Fruit fly (Drosophila melanogaster) S2 (cell line): ENCODE measurements around the gene Frl.
A peak's percentile ranks its signal among the peaks of the same experiment; 100 is the strongest.

Experiments used
- CG8478 ChIP-seq: fragments of >200 bp; optimal IDR thresholded peaks from 2 replicates; lab custom pipeline; 2018
- CTCF ChIP-seq, 2 experiments: fragments of >200 bp; optimal IDR thresholded peaks; 2 replicates each; lab custom pipeline; 2018

Gene Frl

dm6 chr3L:14076559-14076958 is 23.5 kb downstream of the Frl start:
- no peak for TF ChIP-seq CTCF (optimal IDR thresholded peaks at IDR 0.05; lab: Kevin White, UChicago)

- no peak for TF ChIP-seq CTCF (optimal IDR thresholded peaks at IDR 0.05; lab: Kevin White, UChicago)
- no peak for TF ChIP-seq CG8478
Observed at dm6 chr3L:14078227-14078626, 25.2 kb downstream of the Frl start.

dm6 chr3L:14079224-14079623 is 26.2 kb downstream of the Frl start:
- no peak for TF ChIP-seq CTCF (optimal IDR thresholded peaks at IDR 0.05; lab: Kevin White, UChicago)
- TF ChIP-seq CG8478: no peak

- TF ChIP-seq CG8478 (no peak), CTCF (optimal IDR thresholded peaks at IDR 0.05; lab: Kevin White, UChicago) (no peak)
Observed at dm6 chr3L:14083283-14083682, 30.3 kb downstream of the Frl start, which contains the start of gene CG8100. CG8100 (plus strand) TSS chr3L:14083615.

- no peak for TF ChIP-seq CG8478
- TF ChIP-seq CTCF (optimal IDR thresholded peaks at IDR 0.05; lab: Kevin White, UChicago): no peak
Observed at dm6 chr3L:14086225-14086624, 33.2 kb downstream of the Frl start.

dm6 chr3L:14089010-14089409 is 36.0 kb downstream of the Frl start:
- TF ChIP-seq CTCF (optimal IDR thresholded peaks at IDR 0.05; lab: Kevin White, UChicago) (no peak), CG8478 (no peak)

dm6 chr3L:14089516-14089915 is 36.5 kb downstream of the Frl start:
- TF ChIP-seq CTCF (optimal IDR thresholded peaks at IDR 0.05; lab: Kevin White, UChicago) (no peak), CG8478 (no peak)

dm6 chr3L:14097941-14098545 is 45.0 kb downstream of the Frl start, which contains the start of gene Fbp1:
Fbp1 (minus strand) TSS chr3L:14098053.
- no peak for TF ChIP-seq CG8478
- no peak for TF ChIP-seq CTCF (optimal IDR thresholded peaks at IDR 0.05; lab: Kevin White, UChicago)

- no peak for TF ChIP-seq CG8478
- no peak for TF ChIP-seq CTCF (optimal IDR thresholded peaks at IDR 0.05; lab: Kevin White, UChicago)
Observed at dm6 chr3L:14100058-14100457, 47.0 kb downstream of the Frl start.

dm6 chr3L:14101421-14102130 is 48.6 kb downstream of the Frl start:
- no peak for TF ChIP-seq CTCF (optimal IDR thresholded peaks at IDR 0.05; lab: Kevin White, UChicago)

- TF ChIP-seq CG8478 (no peak), CTCF (optimal IDR thresholded peaks at IDR 0.05; lab: Kevin White, UChicago) (no peak)
Observed at dm6 chr3L:14104988-14105387, 52.0 kb downstream of the Frl start.

dm6 chr3L:14108068-14108520 is 55.1 kb downstream of the Frl start, which contains the start of gene Sox21a:
Sox21a (minus strand) TSS chr3L:14108118.
- TF ChIP-seq CG8478 (no peak), CTCF (optimal IDR thresholded peaks at IDR 0.05; lab: Kevin White, UChicago) (peak in 1 of 2 experiments; percentile 24)

dm6 chr3L:14109831-14110230 is 56.8 kb downstream of the Frl start:
- no peak for TF ChIP-seq CG8478
- no peak for TF ChIP-seq CTCF (optimal IDR thresholded peaks at IDR 0.05; lab: Kevin White, UChicago)

dm6 chr3L:14111411-14111810 is 58.4 kb downstream of the Frl start:
- TF ChIP-seq CTCF (optimal IDR thresholded peaks at IDR 0.05; lab: Kevin White, UChicago): peak; percentile 99 to 100
- TF ChIP-seq CG8478: no peak

- TF ChIP-seq CTCF (optimal IDR thresholded peaks at IDR 0.05; lab: Kevin White, UChicago) (no peak), CG8478 (no peak)
Observed at dm6 chr3L:14112899-14113430, 60.0 kb downstream of the Frl start.

- TF ChIP-seq CG8478 (no peak), CTCF (optimal IDR thresholded peaks at IDR 0.05; lab: Kevin White, UChicago) (no peak)
Observed at dm6 chr3L:14114084-14114483, 61.1 kb downstream of the Frl start.
